Fruit fly (Drosophila melanogaster): ENCODE data around the gene CG3198.

The CG3198 gene

DNA sequence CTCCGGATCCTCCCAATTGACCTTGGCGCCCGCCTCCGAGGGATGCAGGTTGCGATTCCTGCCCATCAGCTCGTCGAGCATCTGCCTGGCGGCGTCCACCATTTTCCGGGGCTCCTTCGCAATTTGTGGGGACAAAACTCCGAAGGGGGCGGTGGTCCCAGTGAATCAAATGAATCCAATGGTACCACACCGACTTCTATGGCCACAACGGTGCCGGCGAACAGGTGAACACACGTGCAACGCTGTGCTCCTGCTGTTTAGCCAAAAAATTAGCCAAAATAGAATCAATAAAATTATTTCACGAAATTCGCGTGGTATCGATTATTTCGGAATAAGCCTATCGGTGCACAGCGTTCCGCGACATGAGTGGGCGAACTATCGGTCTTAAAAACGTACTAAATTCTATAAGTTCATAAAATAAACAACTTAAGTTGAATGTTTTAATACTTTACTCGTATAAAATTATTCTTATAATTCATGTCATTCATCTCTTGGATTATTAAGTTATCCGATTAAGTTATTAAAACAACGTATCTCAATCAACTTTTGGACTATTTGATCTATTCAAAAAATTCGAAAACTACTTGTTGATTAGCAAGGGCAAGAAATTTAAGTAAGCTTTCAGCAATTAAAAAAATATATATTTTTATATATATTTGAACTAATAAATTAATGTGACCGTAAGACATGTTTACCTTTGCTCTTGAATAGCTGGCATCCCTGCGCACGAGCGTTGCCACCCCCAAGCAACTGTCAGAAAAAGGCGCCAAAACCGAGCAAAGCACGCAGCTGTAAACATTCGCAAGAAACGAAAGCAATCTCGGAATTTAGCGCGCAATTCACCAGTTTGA is at the start of gene CG3198, which contains the start of gene Mcm6:
CG3198 (minus strand) TSS at position 337 of the 851 bp plus-strand sequence.
Mcm6 (plus strand) TSS at position 751 of the 851 bp plus-strand sequence.
- TF ChIP-seq fkh (GFP tag; optimal IDR thresholded peaks at IDR 0.05) (peak; percentile 76), CG11762 (GFP tag; optimal IDR thresholded peaks at IDR 0.05; ENCODE audit: insufficient read depth) (no peak), net (GFP tag; optimal IDR thresholded peaks at IDR 0.05) (no peak), achi (GFP tag; optimal IDR thresholded peaks at IDR 0.05) (peak; percentile 98), svp (GFP tag) (no peak), CG16779 (tag; optimal IDR thresholded peaks at IDR 0.05) (no peak)

DNA sequence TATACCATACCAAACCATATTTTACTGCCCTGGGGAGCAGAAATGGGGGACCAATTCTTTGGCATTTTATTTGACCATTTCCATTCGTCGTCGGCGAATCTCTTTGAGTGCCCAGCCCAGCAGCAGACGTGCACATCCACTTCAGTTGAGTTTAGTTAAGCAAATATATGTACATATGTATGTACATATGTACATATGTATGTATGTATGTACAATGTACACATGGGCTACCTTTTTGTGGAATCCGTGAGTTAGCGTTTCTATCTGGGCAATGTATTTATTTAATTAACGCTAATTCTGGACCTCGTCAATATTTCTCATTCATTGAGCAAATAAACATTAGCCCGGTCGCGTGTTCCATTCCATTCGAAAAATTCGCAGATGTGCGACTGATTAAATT is 46.2 kb upstream of the CG3198 start:
- TF ChIP-seq CG11294 (GFP tag; IDR thresholded peaks at IDR 0.05) (no peak), Eip78C (GFP tag) (peak; percentile 12), fkh (GFP tag; optimal IDR thresholded peaks at IDR 0.05) (peak; percentile 74)

DNA sequence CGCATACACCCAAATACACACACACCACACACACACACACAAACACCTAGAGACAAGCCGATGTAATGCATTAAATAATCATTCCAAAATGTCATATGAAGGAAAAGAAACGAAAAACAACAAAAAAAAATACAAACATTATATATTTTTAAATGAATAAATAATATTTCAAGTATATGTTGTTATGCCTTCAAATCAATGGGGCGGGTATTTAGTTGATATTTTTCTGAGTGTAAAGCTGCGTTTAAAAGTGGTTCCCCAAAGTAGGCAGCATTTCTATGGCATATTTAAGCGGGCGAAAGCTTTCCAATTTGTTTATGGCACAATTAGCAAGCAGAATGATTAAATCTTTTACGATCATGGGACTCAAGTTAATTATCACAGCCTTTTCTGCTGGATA is 45.5 kb upstream of the CG3198 start:
- TF ChIP-seq CG6163 (GFP tag; IDR thresholded peaks at IDR 0.05), result 0 out of 3 replicates have a peak, but pooled peaks have one; percentile 45
- TF ChIP-seq Eip78C (GFP tag), result peak; percentile 66
- TF ChIP-seq Met (GFP tag; optimal IDR thresholded peaks at IDR 0.05), result peak; percentile 9
- TF ChIP-seq fkh (GFP tag; optimal IDR thresholded peaks at IDR 0.05), result no peak
- TF ChIP-seq lz (GFP tag; optimal IDR thresholded peaks at IDR 0.05), result no peak
- peak; percentile 48; the same call in 2 of the 3 replicates for TF ChIP-seq CG8119 (GFP tag; IDR thresholded peaks at IDR 0.05)
- peak; percentile 6 for TF ChIP-seq CG10669 (GFP tag; optimal IDR thresholded peaks at IDR 0.05)
- peak; percentile 48 for TF ChIP-seq CG15336 (GFP tag; IDR thresholded peaks at IDR 0.05)
- peak; percentile 59 for TF ChIP-seq svp (GFP tag)

DNA sequence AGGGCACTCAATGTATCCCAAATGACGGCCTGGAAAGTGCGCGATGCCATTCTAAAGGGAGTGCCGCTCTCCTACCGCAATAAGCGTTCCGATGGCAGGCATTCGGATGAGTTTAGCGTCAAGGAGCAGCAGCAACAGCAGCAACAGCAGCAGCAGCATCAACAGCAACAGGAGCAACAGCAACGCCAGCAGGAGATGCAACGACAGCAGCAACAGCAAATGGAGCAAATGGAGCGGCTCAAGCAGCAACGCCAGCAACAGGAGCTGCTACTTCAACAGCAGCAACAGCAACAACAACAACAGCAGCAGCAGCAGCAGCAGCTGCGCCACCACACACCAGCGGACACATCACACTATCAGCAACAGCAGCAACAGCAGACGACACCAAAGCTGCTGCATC is 42.4 kb upstream of the CG3198 start:
- TF ChIP-seq CG6808 (GFP tag; optimal IDR thresholded peaks at IDR 0.05) (no peak), CG1621 (tag; optimal IDR thresholded peaks at IDR 0.05) (no peak), fkh (GFP tag; optimal IDR thresholded peaks at IDR 0.05) (no peak), ss (GFP tag; optimal IDR thresholded peaks at IDR 0.05) (no peak)

DNA sequence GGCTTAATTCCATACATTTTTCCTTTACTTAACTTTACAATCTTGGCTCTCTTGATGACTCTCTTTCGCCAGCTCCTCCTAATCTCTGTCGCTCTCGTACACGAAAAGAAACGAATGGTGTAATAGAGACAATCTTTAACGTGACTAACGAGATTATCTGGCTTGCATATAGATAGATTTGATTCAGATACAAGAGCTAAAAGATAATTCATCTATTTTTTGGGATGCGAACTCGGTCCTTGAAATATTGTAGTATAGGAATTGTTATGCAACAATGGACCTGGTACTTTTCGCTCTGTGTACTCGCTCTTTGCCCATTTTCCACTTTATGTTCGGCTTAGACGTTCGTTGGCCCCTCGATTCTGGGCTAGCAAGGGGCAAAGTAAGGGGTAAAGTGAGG is 37.5 kb upstream of the CG3198 start:
- TF ChIP-seq esn (GFP tag; optimal IDR thresholded peaks at IDR 0.05), result peak; percentile 73
- TF ChIP-seq Ets96B (tag; optimal IDR thresholded peaks at IDR 0.05), result peak; percentile 78
- peak; percentile 88 for TF ChIP-seq Gug (GFP tag; IDR thresholded peaks at IDR 0.05)
- peak; percentile 94 for TF ChIP-seq Eip78C (GFP tag)
- peak; percentile 73 for TF ChIP-seq dsx (GFP tag; optimal IDR thresholded peaks at IDR 0.05; ENCODE audit: poor library complexity, severe bottlenecking)
- peak; percentile 86 for TF ChIP-seq CG11294 (GFP tag; IDR thresholded peaks at IDR 0.05)
- peak; percentile 31 for TF ChIP-seq Sox15 (GFP tag; optimal IDR thresholded peaks at IDR 0.05)
- peak; percentile 92 for TF ChIP-seq CG4318 (GFP tag; optimal IDR thresholded peaks at IDR 0.05)
- peak; percentile 86 for TF ChIP-seq OdsH (GFP tag; optimal IDR thresholded peaks at IDR 0.05)
- TF ChIP-seq Smox (GFP tag; optimal IDR thresholded peaks at IDR 0.05), result peak; percentile 64
- TF ChIP-seq CG8632 (GFP tag; optimal IDR thresholded peaks at IDR 0.05), result peak; percentile 60
- TF ChIP-seq CG6854 (GFP tag; optimal IDR thresholded peaks at IDR 0.05), result no peak
- TF ChIP-seq CG15336 (GFP tag; IDR thresholded peaks at IDR 0.05), result peak; percentile 95
- TF ChIP-seq CG1621 (tag; optimal IDR thresholded peaks at IDR 0.05), result peak; percentile 78
- TF ChIP-seq topi (GFP tag; optimal IDR thresholded peaks at IDR 0.05), result peak; percentile 65
- TF ChIP-seq lz (GFP tag; optimal IDR thresholded peaks at IDR 0.05), result peak; percentile 73
- TF ChIP-seq CG6276 (GFP tag; optimal IDR thresholded peaks at IDR 0.05), result peak; percentile 95
- TF ChIP-seq CG6808 (GFP tag; optimal IDR thresholded peaks at IDR 0.05), result peak; percentile 71
- no peak for TF ChIP-seq Blimp-1 (GFP tag; optimal IDR thresholded peaks at IDR 0.05)
- peak; percentile 65 for TF ChIP-seq CG9139 (GFP tag; optimal IDR thresholded peaks at IDR 0.05)
- TF ChIP-seq CG10631 (GFP tag; optimal IDR thresholded peaks at IDR 0.05), result peak; percentile 83
- peak; percentile 83 for TF ChIP-seq Eip75B (GFP tag; optimal IDR thresholded peaks at IDR 0.05)
- TF ChIP-seq Sox14 (GFP tag; optimal IDR thresholded peaks at IDR 0.05), result peak; percentile 86
- TF ChIP-seq achi (GFP tag; optimal IDR thresholded peaks at IDR 0.05), result peak; percentile 81
- peak; percentile 78 for TF ChIP-seq CG7368 (GFP tag; optimal IDR thresholded peaks at IDR 0.05)
- TF ChIP-seq fkh (GFP tag; optimal IDR thresholded peaks at IDR 0.05), result no peak
- TF ChIP-seq CG6163 (GFP tag; IDR thresholded peaks at IDR 0.05), result peak; percentile 90
- peak; percentile 94 for TF ChIP-seq eg (GFP tag; IDR thresholded peaks at IDR 0.05)
- TF ChIP-seq pdm3 (GFP tag; optimal IDR thresholded peaks at IDR 0.05), result peak; percentile 85
- peak; percentile 90 for TF ChIP-seq Lpt (GFP tag; optimal IDR thresholded peaks at IDR 0.05)
- no peak for TF ChIP-seq fd85E (GFP tag; optimal IDR thresholded peaks at IDR 0.05)
- peak; percentile 59 for TF ChIP-seq Hr39 (GFP tag; optimal IDR thresholded peaks at IDR 0.05)

Data from whole organism, prepupa.